Worm (Caenorhabditis elegans): ENCODE results near the gene Y48E1B.17.

Y48E1B.17 gene

ce11 chrII:13495718-13496117 lies 45.2 kb downstream of the Y48E1B.17 start, which contains the start of gene drr-1:
drr-1 (minus strand) TSS chrII:13495900.
- TF ChIP-seq pes-1 (GFP tag; IDR thresholded peaks at IDR 0.05) (no peak), F13C5.2 (tag; optimal IDR thresholded peaks at IDR 0.05) (no peak), ama-1 (optimal IDR thresholded peaks at IDR 0.05) (no peak), aly-1 (tag; optimal IDR thresholded peaks at IDR 0.05) (no peak), hmg-4 (GFP tag; optimal IDR thresholded peaks at IDR 0.05) (no peak), scrt-1 (GFP tag; IDR thresholded peaks at IDR 0.05) (no peak), ceh-13 (GFP tag; optimal IDR thresholded peaks at IDR 0.05) (no peak), hmbx-1 (tag; optimal IDR thresholded peaks at IDR 0.05) (no peak), hnd-1 (tag; optimal IDR thresholded peaks at IDR 0.05) (no peak), tbx-37 (GFP tag; conservative IDR thresholded peaks at IDR 0.05) (no peak), B0310.2 (tag; optimal IDR thresholded peaks at IDR 0.05) (no peak), tbx-11 (GFP tag; IDR thresholded peaks at IDR 0.05) (no peak), flt-1 (GFP tag; IDR thresholded peaks at IDR 0.05) (no peak), ets-7 (tag; optimal IDR thresholded peaks at IDR 0.05) (no peak), ceh-36 (tag; optimal IDR thresholded peaks at IDR 0.05) (no peak), sea-1 (GFP tag; conservative IDR thresholded peaks at IDR 0.05) (no peak), tra-4 (tag; optimal IDR thresholded peaks at IDR 0.05) (no peak)

- TF ChIP-seq scrt-1 (GFP tag; IDR thresholded peaks at IDR 0.05) (no peak), tbx-37 (GFP tag; conservative IDR thresholded peaks at IDR 0.05) (no peak), hmbx-1 (tag; optimal IDR thresholded peaks at IDR 0.05) (no peak), tra-4 (tag; optimal IDR thresholded peaks at IDR 0.05) (no peak), tbx-11 (GFP tag; IDR thresholded peaks at IDR 0.05) (no peak), B0310.2 (tag; optimal IDR thresholded peaks at IDR 0.05) (no peak), ama-1 (optimal IDR thresholded peaks at IDR 0.05) (no peak), ceh-36 (tag; optimal IDR thresholded peaks at IDR 0.05) (no peak), flt-1 (GFP tag; IDR thresholded peaks at IDR 0.05) (no peak), hnd-1 (tag; optimal IDR thresholded peaks at IDR 0.05) (no peak), pes-1 (GFP tag; IDR thresholded peaks at IDR 0.05) (no peak)
Observed at ce11 chrII:13494762-13495161, 46.1 kb downstream of the Y48E1B.17 start.

DNA sequence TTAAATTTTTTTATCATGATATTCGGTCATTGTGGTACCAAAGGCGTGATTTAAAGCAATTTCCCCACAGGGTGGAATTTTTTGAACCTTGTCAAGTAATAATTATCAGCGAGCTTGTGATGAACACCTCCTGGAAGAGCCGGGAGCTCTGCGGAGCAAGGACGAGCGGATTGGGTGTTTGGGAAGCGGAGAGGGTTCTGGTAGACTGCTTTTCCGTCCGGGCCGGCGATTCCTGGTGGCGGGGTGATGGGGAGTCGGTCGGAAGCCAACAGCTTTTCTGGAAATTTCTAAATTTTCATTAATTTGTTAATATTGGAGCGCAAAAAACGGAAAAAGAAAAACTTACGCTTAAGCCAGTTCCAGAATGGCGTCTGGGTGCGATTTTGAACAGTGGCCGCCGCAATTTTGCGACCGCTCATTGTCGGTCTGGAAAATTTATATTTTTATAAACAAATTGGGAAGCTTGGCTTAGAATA lies 46.7 kb downstream of the Y48E1B.17 start, which contains the start of gene ndua-7:
Gene ndua-7, minus strand, starts transcription at position 426 of the 476 bp plus-strand sequence.
- no peak for TF ChIP-seq ceh-13 (GFP tag; optimal IDR thresholded peaks at IDR 0.05)
- 0 out of 2 replicates have a peak, but pooled peaks have one; percentile 21 for TF ChIP-seq scrt-1 (GFP tag; IDR thresholded peaks at IDR 0.05)
- TF ChIP-seq tbx-11 (GFP tag; IDR thresholded peaks at IDR 0.05) = no peak
- no peak for TF ChIP-seq ceh-36 (tag; optimal IDR thresholded peaks at IDR 0.05)
- TF ChIP-seq hmg-4 (GFP tag; optimal IDR thresholded peaks at IDR 0.05) = no peak
- no peak for TF ChIP-seq sea-1 (GFP tag; conservative IDR thresholded peaks at IDR 0.05)
- no peak for TF ChIP-seq tra-4 (tag; optimal IDR thresholded peaks at IDR 0.05)

ce11 chrII:13492948-13493347 lies 47.9 kb downstream of the Y48E1B.17 start, which contains the start of gene F45H10.2:
F45H10.2 (minus strand) TSS chrII:13493048.
- no peak for TF ChIP-seq B0310.2 (tag; optimal IDR thresholded peaks at IDR 0.05)
- no peak for TF ChIP-seq ets-7 (tag; optimal IDR thresholded peaks at IDR 0.05)
- no peak for TF ChIP-seq hnd-1 (tag; optimal IDR thresholded peaks at IDR 0.05)
- TF ChIP-seq ceh-36 (tag; optimal IDR thresholded peaks at IDR 0.05) = no peak
- TF ChIP-seq ceh-13 (GFP tag; optimal IDR thresholded peaks at IDR 0.05) = no peak
- no peak for TF ChIP-seq hmbx-1 (tag; optimal IDR thresholded peaks at IDR 0.05)
- no peak for TF ChIP-seq tbx-37 (GFP tag; conservative IDR thresholded peaks at IDR 0.05)
- no peak for TF ChIP-seq tbx-11 (GFP tag; IDR thresholded peaks at IDR 0.05)
- no peak for TF ChIP-seq aly-1 (tag; optimal IDR thresholded peaks at IDR 0.05)
- no peak for TF ChIP-seq sea-1 (GFP tag; conservative IDR thresholded peaks at IDR 0.05)
- no peak for TF ChIP-seq ama-1 (optimal IDR thresholded peaks at IDR 0.05)
- no peak for TF ChIP-seq hmg-4 (GFP tag; optimal IDR thresholded peaks at IDR 0.05)
- TF ChIP-seq scrt-1 (GFP tag; IDR thresholded peaks at IDR 0.05) = no peak
- no peak for TF ChIP-seq pes-1 (GFP tag; IDR thresholded peaks at IDR 0.05)
- no peak for TF ChIP-seq F13C5.2 (tag; optimal IDR thresholded peaks at IDR 0.05)
- TF ChIP-seq tra-4 (tag; optimal IDR thresholded peaks at IDR 0.05) = no peak

ce11 chrII:13491254-13491889 lies 49.5 kb downstream of the Y48E1B.17 start, which contains the start of gene alh-7:
alh-7 (minus strand) TSS chrII:13491786.
- no peak for TF ChIP-seq tbx-11 (GFP tag; IDR thresholded peaks at IDR 0.05)
- TF ChIP-seq ceh-13 (GFP tag; optimal IDR thresholded peaks at IDR 0.05) = no peak
- no peak for TF ChIP-seq tbx-37 (GFP tag; conservative IDR thresholded peaks at IDR 0.05)
- TF ChIP-seq tra-4 (tag; optimal IDR thresholded peaks at IDR 0.05) = no peak
- TF ChIP-seq ama-1 (optimal IDR thresholded peaks at IDR 0.05) = no peak
- TF ChIP-seq ets-7 (tag; optimal IDR thresholded peaks at IDR 0.05) = no peak
- TF ChIP-seq hnd-1 (tag; optimal IDR thresholded peaks at IDR 0.05) = no peak
- TF ChIP-seq F13C5.2 (tag; optimal IDR thresholded peaks at IDR 0.05) = no peak
- TF ChIP-seq ceh-36 (tag; optimal IDR thresholded peaks at IDR 0.05) = no peak
- TF ChIP-seq aly-1 (tag; optimal IDR thresholded peaks at IDR 0.05) = no peak

DNA sequence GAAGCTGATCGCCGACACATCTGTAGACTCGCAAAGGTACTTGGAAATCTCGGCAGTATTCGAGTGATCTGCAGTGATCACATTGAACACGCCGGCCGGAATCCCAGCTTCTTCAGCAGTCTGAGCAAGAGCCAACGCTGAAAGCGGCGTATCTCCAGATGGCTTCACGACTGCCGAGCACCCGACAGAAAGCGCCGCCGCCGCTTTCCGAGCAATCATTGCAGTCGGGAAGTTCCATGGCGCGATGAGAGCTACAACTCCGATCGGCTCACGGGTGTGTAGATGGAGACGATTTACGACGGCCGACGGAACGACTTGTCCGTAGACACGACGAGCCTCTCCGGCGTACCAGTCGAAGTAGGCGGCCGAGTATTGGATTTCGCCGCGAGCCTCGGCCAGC lies 51.0 kb downstream of the Y48E1B.17 start:
- TF ChIP-seq F13C5.2 (tag; optimal IDR thresholded peaks at IDR 0.05) (no peak), aly-1 (tag; optimal IDR thresholded peaks at IDR 0.05) (peak; percentile 10), scrt-1 (GFP tag; IDR thresholded peaks at IDR 0.05) (no peak)
